Worm (Caenorhabditis elegans) whole organism, midembryonic: ENCODE results near the gene C08E8.3.

ENCODE experiments used
- T22C8.4 ChIP-seq: fragments of 200-800 bp; sonication (Bioruptor generic); IDR thresholded peaks from 2 replicates; pipeline ENCODE4 v1.3.6; 2022; ENCODE audit warnings: missing genetic modification characterization, missing compliant biosample characterization
- cog-1 ChIP-seq: sonication (generic microtip); optimal IDR thresholded peaks from 2 replicates; lab custom pipeline; 2016; ENCODE audit warnings: missing genetic modification characterization, missing compliant biosample characterization
- flt-1 ChIP-seq: fragments of 200-800 bp; sonication (Bioruptor generic); IDR thresholded peaks from 2 replicates; pipeline ENCODE4 v1.3.6; 2022; ENCODE audit warnings: missing genetic modification characterization, missing compliant biosample characterization
- klf-2 ChIP-seq: fragments of 200-800 bp; sonication (Bioruptor generic); conservative IDR thresholded peaks from 2 replicates; pipeline ENCODE4 v1.3.6; 2022; ENCODE audit warnings: missing genetic modification reagents, missing genetic modification characterization, missing compliant biosample characterization
- med-1 ChIP-seq: sonication (generic microtip); optimal IDR thresholded peaks from 2 replicates; lab custom pipeline; 2017; ENCODE audit warnings: missing genetic modification characterization, mild to moderate bottlenecking, missing compliant biosample characterization, antibody characterized with exemption, missing genetic modification reagents; ENCODE audit not compliant: insufficient read depth
- ref-1 ChIP-seq: fragments of 200-800 bp; sonication (Bioruptor generic); conservative IDR thresholded peaks from 2 replicates; pipeline ENCODE4 v1.3.6; 2022; ENCODE audit warnings: missing genetic modification reagents, missing genetic modification characterization, missing compliant biosample characterization
- tab-1 ChIP-seq: fragments of 200-800 bp; sonication (Bioruptor generic); IDR thresholded peaks from 2 replicates; pipeline ENCODE4 v1.3.6; 2022; ENCODE audit warnings: missing genetic modification characterization, missing compliant biosample characterization
- ztf-29 ChIP-seq: fragments of 200-800 bp; sonication (Bioruptor generic); IDR thresholded peaks from 2 replicates; pipeline ENCODE4 v1.3.6; 2022; ENCODE audit warnings: missing genetic modification reagents, missing genetic modification characterization, missing compliant biosample characterization

DNA sequence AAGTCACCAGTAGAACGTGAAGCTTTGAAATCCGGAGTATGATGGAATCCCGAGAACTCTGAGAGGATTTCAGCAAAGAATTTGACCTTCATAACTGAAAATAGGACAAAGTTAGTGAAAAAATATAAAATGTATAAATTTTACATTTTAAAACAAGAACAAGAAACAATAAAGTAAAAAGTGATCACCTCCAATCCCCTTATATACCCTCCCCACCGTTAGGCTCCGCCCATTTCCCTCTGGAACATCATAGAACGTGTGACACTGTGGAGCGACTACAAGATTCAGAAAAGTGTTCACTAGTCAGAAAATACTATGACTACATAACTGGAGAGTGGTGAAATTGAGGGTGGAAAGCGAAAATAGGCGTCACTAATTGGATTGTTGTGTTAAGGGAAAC is 18.8 kb upstream of the C08E8.3 start, which contains the start of gene B0462.4:
- TF ChIP-seq ref-1 (GFP tag; lab: Robert Waterston, UW) (no peak), klf-2 (no peak), ztf-29 (no peak), flt-1 (no peak), cog-1 (no peak), tab-1 (GFP tag; lab: Robert Waterston, UW) (no peak), T22C8.4 (GFP tag; lab: Robert Waterston, UW) (no peak), med-1 (no peak)
